Worm (Caenorhabditis elegans): ENCODE results near the gene C40A11.8.

Gene C40A11.8

ce11 chrII:2150485-2150985 is at the start of gene C40A11.8, which contains the start of gene C40A11.7:
Gene C40A11.8 (minus strand): TSS chrII:2150935.
Gene C40A11.7 (minus strand): TSS chrII:2150585.
- no peak for TF ChIP-seq unc-62 (GFP tag; optimal IDR thresholded peaks at IDR 0.05)

DNA sequence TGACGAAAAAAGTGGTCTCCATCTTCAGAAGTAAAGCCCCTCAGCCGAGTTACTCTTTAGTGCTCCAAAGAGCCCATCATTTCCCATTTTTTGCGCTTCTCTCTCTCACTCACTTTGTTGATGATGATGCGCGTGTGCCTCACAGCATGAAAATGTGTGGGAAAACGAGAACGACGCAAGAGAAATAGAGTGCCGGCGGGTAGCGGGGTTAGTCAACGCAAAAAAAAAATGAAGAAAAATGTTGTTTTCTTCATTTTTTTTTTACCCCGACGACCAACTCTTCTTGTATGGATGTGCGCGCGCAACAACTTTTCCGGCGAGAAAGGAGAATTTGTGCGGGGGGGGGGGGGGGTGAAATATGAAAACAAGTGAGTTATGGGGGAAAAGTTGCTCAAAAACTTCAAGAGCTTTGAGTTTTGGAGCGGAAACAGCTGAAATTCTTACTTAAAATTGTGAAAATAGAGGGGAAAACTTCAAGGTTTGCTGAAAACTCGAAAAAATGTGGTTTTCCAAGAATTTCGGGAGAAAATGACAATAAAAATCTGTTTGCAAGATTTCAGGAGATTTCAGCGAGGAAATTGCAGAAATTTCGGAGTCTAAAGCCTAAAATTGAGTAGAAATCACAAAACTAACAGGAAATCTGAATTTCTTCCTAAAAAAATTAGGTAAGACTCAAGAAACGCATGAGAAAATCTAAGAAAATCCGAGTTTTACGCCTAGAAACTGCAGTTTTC is 47.0 kb upstream of the C40A11.8 start, which contains the start of gene C33C12.1:
Gene C33C12.1, plus strand, starts transcription at position 684 of the 734 bp plus-strand sequence.
- no peak for TF ChIP-seq unc-62 (GFP tag; optimal IDR thresholded peaks at IDR 0.05)

ce11 chrII:2196742-2197141 is 46.0 kb upstream of the C40A11.8 start:
- no peak for TF ChIP-seq unc-62 (GFP tag; optimal IDR thresholded peaks at IDR 0.05)

ce11 chrII:2195541-2195940 is 44.8 kb upstream of the C40A11.8 start:
- no peak for TF ChIP-seq unc-62 (GFP tag; optimal IDR thresholded peaks at IDR 0.05)

ce11 chrII:2192267-2192666 is 41.5 kb upstream of the C40A11.8 start:
- TF ChIP-seq unc-62 (GFP tag; optimal IDR thresholded peaks at IDR 0.05): no peak

DNA sequence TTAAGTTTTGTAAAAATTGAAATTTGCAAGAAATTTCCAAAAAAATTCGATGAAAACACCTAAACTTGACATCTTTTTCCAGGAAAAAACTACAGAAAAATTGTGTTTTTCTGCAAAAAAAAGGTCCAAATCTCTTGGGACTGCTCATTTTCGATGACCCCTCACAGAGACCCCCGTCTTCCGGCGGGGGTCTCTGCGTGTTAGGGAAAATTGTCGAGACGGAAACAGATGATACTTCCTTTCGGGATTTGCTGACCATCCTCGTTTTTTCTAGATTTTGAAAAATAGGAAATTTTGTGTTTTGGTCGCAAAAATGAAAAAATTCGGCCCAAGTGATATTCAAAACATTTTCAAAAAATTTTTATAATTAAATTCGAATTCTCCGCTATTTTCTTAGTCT is 40.6 kb upstream of the C40A11.8 start:
- no peak for TF ChIP-seq unc-62 (GFP tag; optimal IDR thresholded peaks at IDR 0.05)

- TF ChIP-seq unc-62 (GFP tag; optimal IDR thresholded peaks at IDR 0.05): no peak
Observed at ce11 chrII:2190522-2190921, 39.8 kb upstream of the C40A11.8 start.

DNA sequence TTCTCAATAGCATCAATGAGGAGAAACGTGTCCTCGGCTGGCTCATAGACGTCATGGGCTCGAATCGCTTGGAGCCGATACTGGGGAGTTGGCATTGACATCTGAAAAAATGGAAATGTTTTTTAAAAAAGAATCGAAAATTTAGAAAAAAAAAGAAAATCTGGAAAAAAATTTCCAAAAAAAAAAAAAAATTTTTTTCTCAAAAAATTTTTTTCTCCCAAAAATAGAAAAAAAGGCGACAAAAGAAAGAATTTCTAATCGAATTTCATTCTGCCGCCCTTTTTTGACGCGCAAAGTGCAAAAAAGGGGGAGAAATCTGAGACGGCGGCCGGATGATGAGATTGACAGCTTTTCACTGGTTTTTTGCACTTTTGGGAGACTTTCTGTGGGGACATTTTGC is 38.6 kb upstream of the C40A11.8 start, which contains the start of gene mtq-2:
Gene mtq-2, minus strand, starts transcription at position 101 of the 400 bp plus-strand sequence.
- TF ChIP-seq unc-62 (GFP tag; optimal IDR thresholded peaks at IDR 0.05): no peak

- no peak for TF ChIP-seq unc-62 (GFP tag; optimal IDR thresholded peaks at IDR 0.05)
Observed at ce11 chrII:2186730-2187129, 36.0 kb upstream of the C40A11.8 start.

DNA sequence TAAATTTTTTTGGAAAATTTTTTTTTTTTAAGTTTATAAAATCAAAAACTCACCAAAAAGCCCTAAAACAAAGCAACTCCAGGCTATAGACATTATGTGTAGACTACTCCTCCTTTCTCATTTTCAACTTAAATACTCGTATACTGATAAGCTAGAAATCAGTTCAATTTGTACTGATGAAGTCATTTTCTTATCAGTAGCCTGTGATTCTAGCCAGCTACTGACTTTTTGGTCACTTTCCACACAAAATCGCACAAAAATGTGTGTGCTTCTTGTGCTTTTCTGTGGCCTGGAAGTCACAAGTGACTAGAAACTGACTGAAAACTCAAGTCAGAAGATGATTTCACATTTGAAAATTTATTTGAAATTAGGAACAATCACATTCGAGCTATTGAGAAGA is 35.6 kb upstream of the C40A11.8 start, which contains the start of gene gba-2:
Gene gba-2, minus strand, starts transcription at position 106 of the 400 bp plus-strand sequence.
- no peak for TF ChIP-seq unc-62 (GFP tag; optimal IDR thresholded peaks at IDR 0.05)

DNA sequence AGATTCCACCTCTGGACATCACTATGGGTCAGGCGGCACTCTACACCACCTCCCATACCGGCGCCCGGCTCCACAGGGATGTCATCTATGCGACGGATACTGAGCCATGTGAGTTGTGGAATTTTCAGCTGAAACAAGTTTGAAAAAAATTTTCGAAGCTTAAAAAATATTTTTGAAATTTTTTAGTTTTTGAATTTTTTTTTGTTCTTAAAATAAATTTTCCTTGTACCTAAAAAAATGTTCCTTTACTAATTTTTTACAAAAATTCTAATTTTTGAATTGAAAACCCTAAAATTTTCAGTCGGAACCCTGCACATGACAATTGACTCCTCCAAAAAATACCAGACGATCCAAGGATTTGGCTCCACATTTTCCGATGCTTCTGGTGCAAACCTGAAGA is 27.0 kb upstream of the C40A11.8 start:
- TF ChIP-seq unc-62 (GFP tag; optimal IDR thresholded peaks at IDR 0.05): no peak

- TF ChIP-seq unc-62 (GFP tag; optimal IDR thresholded peaks at IDR 0.05): no peak
Observed at ce11 chrII:2176688-2177087, 26.0 kb upstream of the C40A11.8 start, which contains the start of gene gba-1. Gene gba-1 (plus strand): TSS chrII:2176741.

DNA sequence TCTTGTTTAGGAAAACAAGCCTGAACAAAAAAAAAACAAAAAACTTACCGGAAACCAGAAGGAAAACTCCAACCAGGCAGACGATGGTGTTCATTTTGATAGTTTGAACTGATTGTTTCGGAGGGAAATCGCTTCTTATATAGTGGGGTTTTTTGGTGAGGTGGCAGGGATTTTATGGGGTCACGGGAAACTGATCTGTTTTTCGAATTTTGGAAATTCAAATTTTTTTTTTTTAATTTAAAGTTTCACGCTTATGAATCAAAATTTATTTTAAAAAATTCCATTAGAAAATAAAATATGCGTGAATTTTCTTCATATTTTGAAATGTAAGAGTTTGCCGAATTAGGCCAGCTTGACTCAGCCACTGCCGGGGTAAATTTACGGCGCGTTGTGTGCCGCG is 24.6 kb upstream of the C40A11.8 start, which contains the start of gene C33C12.7:
Gene C33C12.7, minus strand, starts transcription at position 101 of the 400 bp plus-strand sequence.
- no peak for TF ChIP-seq unc-62 (GFP tag; optimal IDR thresholded peaks at IDR 0.05)

DNA sequence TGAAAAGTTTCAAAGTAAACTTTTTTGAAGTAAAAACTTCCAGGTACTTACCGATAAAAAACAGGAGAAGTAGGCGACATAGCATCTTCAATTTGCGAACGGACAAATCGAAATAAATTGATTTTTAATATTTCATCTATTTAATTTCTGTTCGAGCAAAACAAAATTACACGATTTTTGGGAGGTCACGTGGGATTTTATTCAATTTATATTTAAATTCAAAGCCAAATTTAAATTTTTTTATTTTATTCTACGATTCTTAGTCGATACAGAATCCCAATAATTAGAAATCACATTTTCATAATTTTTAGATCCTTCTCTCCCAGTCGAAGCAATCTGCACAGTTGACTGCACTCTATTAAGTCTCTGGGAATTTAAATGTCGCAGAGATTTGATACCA is 19.4 kb upstream of the C40A11.8 start, which contains the start of gene C33C12.12:
Gene C33C12.12, minus strand, starts transcription at position 101 of the 400 bp plus-strand sequence.
- TF ChIP-seq unc-62 (GFP tag; optimal IDR thresholded peaks at IDR 0.05): no peak

DNA sequence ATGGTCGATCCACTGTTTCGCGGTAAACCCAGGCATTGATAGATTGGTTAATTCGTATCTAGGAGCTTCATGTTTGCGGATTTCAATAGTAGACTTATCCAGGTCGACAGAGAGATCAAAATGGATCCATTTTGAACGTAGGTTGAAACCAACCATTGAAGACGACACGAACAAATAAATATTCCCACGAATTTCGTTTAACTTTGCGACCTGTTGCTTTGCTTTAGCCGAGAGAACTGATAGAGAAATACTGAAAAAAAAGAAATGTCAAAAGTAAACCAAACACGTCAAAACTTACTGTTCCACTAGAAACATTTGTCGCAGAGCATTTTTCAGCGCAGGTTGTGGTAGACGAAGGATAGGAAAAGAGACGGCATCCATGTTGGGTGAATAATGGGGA is 17.6 kb upstream of the C40A11.8 start, which contains the start of gene fbxb-38:
Gene fbxb-38, minus strand, starts transcription at position 390 of the 400 bp plus-strand sequence.
- no peak for TF ChIP-seq unc-62 (GFP tag; optimal IDR thresholded peaks at IDR 0.05)

- TF ChIP-seq unc-62 (GFP tag; optimal IDR thresholded peaks at IDR 0.05): no peak
Observed at ce11 chrII:2166376-2166775, 15.6 kb upstream of the C40A11.8 start, which contains the start of gene C33C12.4. Gene C33C12.4 (minus strand): TSS chrII:2166476.
